Fruit fly (Drosophila melanogaster) whole organism: ENCODE results near the gene CG42237.

Experiments used
- EcR ChIP-seq, 2 experiments: fragments of >200 bp; optimal IDR thresholded peaks; 2 replicates each; lab custom pipeline; 2017; ENCODE audit warnings: missing biosample characterization in 2 of 2, missing genetic modification characterization in 2 of 2, missing genetic modification reagents in 2 of 2
- usp ChIP-seq: fragments of >200 bp; optimal IDR thresholded peaks from 2 replicates; lab custom pipeline; 2017; ENCODE audit warnings: missing biosample characterization, missing genetic modification characterization, mixed read lengths

DNA sequence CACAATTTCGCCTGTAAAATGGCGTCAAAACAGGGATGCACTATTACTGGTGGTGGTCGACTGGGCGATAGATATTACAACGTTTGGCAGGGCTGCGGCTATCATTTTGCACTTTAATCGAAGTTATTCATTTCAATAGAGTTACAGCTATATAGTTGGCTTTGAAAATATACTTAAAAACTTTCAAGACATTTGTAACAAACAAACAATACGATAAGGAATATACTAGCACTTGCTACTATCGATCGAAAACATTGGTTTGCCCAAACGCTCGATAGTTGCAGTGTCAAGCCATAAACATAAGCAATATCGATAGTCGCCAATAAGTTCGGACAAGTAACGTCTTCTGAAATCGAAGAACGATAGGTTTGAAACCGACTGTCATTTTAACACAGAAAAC lies 44.5 kb downstream of the CG42237 start, which contains the start of the genes Bap60 and CG12096:
- TF ChIP-seq usp (GFP tag; lab: Kevin White, UChicago) (no peak), EcR (GFP tag; optimal IDR thresholded peaks at IDR 0.05; lab: Kevin White, UChicago) (no peak)
